Fruit fly (Drosophila melanogaster): Measurements from ENCODE around the gene Tk.

- no peak for TF ChIP-seq Ets98B (GFP tag; IDR thresholded peaks at IDR 0.05)
- TF ChIP-seq CG8301 (tag; optimal IDR thresholded peaks at IDR 0.05), result no peak
- no peak for TF ChIP-seq Snoo (tag; optimal IDR thresholded peaks at IDR 0.05)
- no peak for TF ChIP-seq CG34367 (tag; optimal IDR thresholded peaks at IDR 0.05)
- no peak for TF ChIP-seq CG14655 (GFP tag; optimal IDR thresholded peaks at IDR 0.05)
Measured at dm6 chr3R:11984441-11984840, 20.8 kb downstream of the Tk start, which contains the start of gene CG3397.
